Worm (Caenorhabditis elegans): Measurements from ENCODE around the gene T28A11.2.

- TF ChIP-seq unc-39 (tag; optimal IDR thresholded peaks at IDR 0.05) (no peak), ztf-11 (tag; optimal IDR thresholded peaks at IDR 0.05) (no peak), rbr-2 (tag; optimal IDR thresholded peaks at IDR 0.05) (no peak), snpc-4 (tag; optimal IDR thresholded peaks at IDR 0.05) (no peak), lir-3 (tag; optimal IDR thresholded peaks at IDR 0.05) (no peak), lin-13 (GFP tag; optimal IDR thresholded peaks at IDR 0.05) (no peak), unc-62 (GFP tag; optimal IDR thresholded peaks at IDR 0.05 in 1 of 2) (no peak), unc-62 (tag; optimal IDR thresholded peaks at IDR 0.05) (no peak), zip-2 (tag; optimal IDR thresholded peaks at IDR 0.05) (no peak), daf-12 (tag; optimal IDR thresholded peaks at IDR 0.05) (no peak), ama-1 (optimal IDR thresholded peaks at IDR 0.05) (no peak), dmd-6 (GFP tag; IDR thresholded peaks at IDR 0.05) (no peak), skn-1 (tag; optimal IDR thresholded peaks at IDR 0.05) (no peak), snpc-1.2 (GFP tag; IDR thresholded peaks at IDR 0.05) (no peak)
Observed at ce11 chrV:3287330-3287729, 7.2 kb downstream of the T28A11.2 start, which contains the start of gene F35F10.7.

Data from whole organism, L4 larva.